2 fruit fly cellular contexts compared by ENCODE assay signal in genomic region chrX:2303771-2304513, dm6.
TF ChIP-seq lines count a peak whose summit lies in the region.

No protein-coding gene starts in this region.

TF ChIP-seq in whole organism, embryonic, 481 proteins besides CTCF, POLR2A, EP300 and RAD21 (continued from another document and continues in another):
- TF ChIP-seq PHDP (tag; optimal IDR thresholded peaks at IDR 0.05; lab: Kevin White, UChicago) (peak; percentile 92), ERR (GFP tag; optimal IDR thresholded peaks at IDR 0.05; lab: Kevin White, UChicago) (peak; percentile 84), Stat92E (GFP tag; optimal IDR thresholded peaks at IDR 0.05; lab: Kevin White, UChicago) (peak in 1 of 3 experiments; percentile 93), cas (GFP tag; IDR thresholded peaks at IDR 0.05; lab: Robert Waterston, UW) (no peak), mld (GFP tag; IDR thresholded peaks at IDR 0.05; lab: Robert Waterston, UW; ENCODE audit: partially characterized antibody) (no peak), Dek (tag; optimal IDR thresholded peaks at IDR 0.05; lab: Kevin White, UChicago) (peak; percentile 84), CG3995 (GFP tag; optimal IDR thresholded peaks at IDR 0.05; lab: Kevin White, UChicago) (peak; percentile 55), Rfx (GFP tag; IDR thresholded peaks at IDR 0.05; lab: Robert Waterston, UW) (peak; percentile 85), BEAF-32 (GFP tag; optimal IDR thresholded peaks at IDR 0.05; lab: Kevin White, UChicago) (no peak), pan (optimal IDR thresholded peaks at IDR 0.05; lab: Kevin White, UChicago) (no peak), pan (GFP tag; optimal IDR thresholded peaks at IDR 0.05 in 1 of 2, IDR thresholded peaks at IDR 0.05 in 1 of 2) (peak in 1 of 2 experiments; percentile 82), CG10274 (GFP tag; optimal IDR thresholded peaks at IDR 0.05; lab: Kevin White, UChicago) (peak; percentile 98), CG17912 (GFP tag; optimal IDR thresholded peaks at IDR 0.05; lab: Kevin White, UChicago) (no peak), rib (GFP tag; IDR thresholded peaks at IDR 0.05; lab: Robert Waterston, UW) (no peak; the same call in none of the 2 replicates), Elba2 (GFP tag; optimal IDR thresholded peaks at IDR 0.05; lab: Kevin White, UChicago) (no peak), CG6791 (GFP tag; IDR thresholded peaks at IDR 0.05; lab: Robert Waterston, UW; ENCODE audit: partially characterized antibody) (no peak), ftz-f1 (GFP tag; optimal IDR thresholded peaks at IDR 0.05; lab: Kevin White, UChicago) (peak; percentile 73), CG9932 (GFP tag; IDR thresholded peaks at IDR 0.05; lab: Robert Waterston, UW) (peak; percentile 86), HHEX (GFP tag; optimal IDR thresholded peaks at IDR 0.05; lab: Kevin White, UChicago) (peak; percentile 89), danr (GFP tag; IDR thresholded peaks at IDR 0.05; lab: Robert Waterston, UW) (peak; percentile 66), chif (GFP tag; optimal IDR thresholded peaks at IDR 0.05; lab: Kevin White, UChicago) (peak; percentile 90), CG7372 (GFP tag; IDR thresholded peaks at IDR 0.05; lab: Robert Waterston, UW) (peak; percentile 53), CG14050 (GFP tag; IDR thresholded peaks at IDR 0.05; lab: Robert Waterston, UW) (peak; percentile 83), CG6683 (GFP tag; optimal IDR thresholded peaks at IDR 0.05; lab: Kevin White, UChicago) (peak; percentile 78), GATAe (GFP tag; conservative IDR thresholded peaks at IDR 0.05; lab: Robert Waterston, UW) (0 out of 2 replicates have a peak, but pooled peaks have one; percentile 24), CG14965 (GFP tag; optimal IDR thresholded peaks at IDR 0.05; lab: Kevin White, UChicago; ENCODE audit: borderline replicate concordance) (peak; percentile 60), Bdp1 (GFP tag; optimal IDR thresholded peaks at IDR 0.05; lab: Kevin White, UChicago) (peak; percentile 83), sob (GFP tag; IDR thresholded peaks at IDR 0.05; lab: Robert Waterston, UW) (peak; percentile 84), pros (GFP tag; optimal IDR thresholded peaks at IDR 0.05; lab: Kevin White, UChicago) (peak; percentile 89), Ptx1 (GFP tag; IDR thresholded peaks at IDR 0.05; lab: Robert Waterston, UW) (peak; percentile 83), scrt (GFP tag; optimal IDR thresholded peaks at IDR 0.05; lab: Kevin White, UChicago) (peak; percentile 91), CG18599 (GFP tag; optimal IDR thresholded peaks at IDR 0.05; lab: Kevin White, UChicago) (peak; percentile 95), eve (GFP tag; optimal IDR thresholded peaks at IDR 0.05; lab: Kevin White, UChicago) (peak in 1 of 2 experiments; percentile 97), luna (GFP tag; optimal IDR thresholded peaks at IDR 0.05; lab: Kevin White, UChicago) (peak; percentile 53), CG12236 (GFP tag; optimal IDR thresholded peaks at IDR 0.05; lab: Kevin White, UChicago) (peak; percentile 87), ab (GFP tag; optimal IDR thresholded peaks at IDR 0.05; lab: Kevin White, UChicago) (peak; percentile 85), CG17361 (GFP tag; IDR thresholded peaks at IDR 0.05; lab: Robert Waterston, UW) (peak; percentile 78), CG11695 (GFP tag; IDR thresholded peaks at IDR 0.05; lab: Robert Waterston, UW) (peak; percentile 86), CG9817 (tag; optimal IDR thresholded peaks at IDR 0.05; lab: Kevin White, UChicago) (peak; percentile 81), vvl (GFP tag; IDR thresholded peaks at IDR 0.05; lab: Robert Waterston, UW) (peak; percentile 87), Hmr (GFP tag; optimal IDR thresholded peaks at IDR 0.05; lab: Kevin White, UChicago) (peak; percentile 89), CG10979 (tag; optimal IDR thresholded peaks at IDR 0.05; lab: Kevin White, UChicago) (peak; percentile 89), CG7963 (GFP tag; IDR thresholded peaks at IDR 0.05; lab: Robert Waterston, UW; ENCODE audit: partially characterized antibody) (no peak), az2 (GFP tag; optimal IDR thresholded peaks at IDR 0.05; lab: Kevin White, UChicago) (peak; percentile 86), croc (GFP tag; conservative IDR thresholded peaks at IDR 0.05; lab: Robert Waterston, UW) (peak; percentile 73), CG1602 (GFP tag; optimal IDR thresholded peaks at IDR 0.05; lab: Kevin White, UChicago) (peak; percentile 83), CG12744 (GFP tag; optimal IDR thresholded peaks at IDR 0.05; lab: Kevin White, UChicago) (peak; percentile 80), Mrtf (GFP tag; IDR thresholded peaks at IDR 0.05; lab: Robert Waterston, UW) (peak; percentile 60; the same call in 1 of the 3 replicates), CG13287 (GFP tag; IDR thresholded peaks at IDR 0.05; lab: Robert Waterston, UW; ENCODE audit: partially characterized antibody) (peak; percentile 12; the same call in 1 of the 2 replicates), lov (optimal IDR thresholded peaks at IDR 0.05; lab: Kevin White, UChicago) (no peak), lov (GFP tag; IDR thresholded peaks at IDR 0.05; lab: Robert Waterston, UW) (no peak), Hey (tag; optimal IDR thresholded peaks at IDR 0.05; lab: Kevin White, UChicago) (peak; percentile 75), CG33557 (GFP tag; optimal IDR thresholded peaks at IDR 0.05; lab: Kevin White, UChicago) (peak; percentile 77), bab2 (GFP tag; optimal IDR thresholded peaks at IDR 0.05; lab: Kevin White, UChicago) (peak; percentile 88), Chrac-16 (GFP tag; optimal IDR thresholded peaks at IDR 0.05; lab: Kevin White, UChicago) (peak; percentile 92), CG7745 (tag; optimal IDR thresholded peaks at IDR 0.05; lab: Kevin White, UChicago) (no peak), HLH3B (GFP tag; IDR thresholded peaks at IDR 0.05; lab: Robert Waterston, UW) (peak; percentile 87), Hr78 (GFP tag; optimal IDR thresholded peaks at IDR 0.05; lab: Kevin White, UChicago) (peak in 1 of 2 experiments; percentile 70), Oli (tag; optimal IDR thresholded peaks at IDR 0.05; lab: Kevin White, UChicago) (peak; percentile 90), odd (GFP tag; optimal IDR thresholded peaks at IDR 0.05; lab: Kevin White, UChicago) (peak; percentile 88), CG6813 (GFP tag; optimal IDR thresholded peaks at IDR 0.05; lab: Kevin White, UChicago) (peak; percentile 83), B-H1 (GFP tag; IDR thresholded peaks at IDR 0.05; lab: Robert Waterston, UW) (peak; percentile 66), tap (tag; optimal IDR thresholded peaks at IDR 0.05; lab: Kevin White, UChicago) (peak; percentile 84), zen (tag; optimal IDR thresholded peaks at IDR 0.05; lab: Kevin White, UChicago) (peak; percentile 69)

TF ChIP-seq in whole organism, prepupa, 60 proteins besides CTCF, POLR2A, EP300 and RAD21 (continued from another document):
- TF ChIP-seq Smox (GFP tag; optimal IDR thresholded peaks at IDR 0.05; lab: Kevin White, UChicago) (peak; percentile 79), CG11902 (GFP tag; optimal IDR thresholded peaks at IDR 0.05; lab: Kevin White, UChicago) (peak; percentile 74), fkh (GFP tag; optimal IDR thresholded peaks at IDR 0.05; lab: Kevin White, UChicago) (peak; percentile 86), eg (GFP tag; IDR thresholded peaks at IDR 0.05; lab: Robert Waterston, UW) (peak; percentile 66), CG15336 (GFP tag; IDR thresholded peaks at IDR 0.05; lab: Robert Waterston, UW) (peak; percentile 87), CG16779 (tag; optimal IDR thresholded peaks at IDR 0.05; lab: Kevin White, UChicago) (peak; percentile 72), Sox14 (GFP tag; optimal IDR thresholded peaks at IDR 0.05; lab: Kevin White, UChicago) (peak; percentile 94), Blimp-1 (GFP tag; optimal IDR thresholded peaks at IDR 0.05; lab: Kevin White, UChicago) (peak; percentile 65), CG6792 (GFP tag; optimal IDR thresholded peaks at IDR 0.05; lab: Kevin White, UChicago) (peak; percentile 82), Ets96B (tag; optimal IDR thresholded peaks at IDR 0.05; lab: Kevin White, UChicago) (peak; percentile 72)
